Worm (Caenorhabditis elegans) whole organism, L2 larva: Measurements from ENCODE around the gene Y46G5A.7.

Source experiments
- F13H6.1 ChIP-seq: sonication (generic microtip); optimal IDR thresholded peaks from 2 replicates; lab custom pipeline; 2016; ENCODE audit warnings: missing genetic modification characterization, missing compliant biosample characterization
- ceh-82 ChIP-seq: fragments of 150-350 bp; optimal IDR thresholded peaks from 2 replicates; lab custom pipeline; 2014; ENCODE audit warnings: missing biosample characterization, missing genetic modification characterization
- elt-1 ChIP-seq: fragments of 150-350 bp; optimal IDR thresholded peaks from 2 replicates; lab custom pipeline; 2014; ENCODE audit warnings: missing biosample characterization, missing genetic modification characterization
- nhr-10 ChIP-seq: sonication (generic microtip); optimal IDR thresholded peaks from 2 replicates; lab custom pipeline; 2017; ENCODE audit warnings: missing biosample characterization, missing genetic modification characterization
- nhr-11 ChIP-seq: fragments of 150-350 bp; optimal IDR thresholded peaks from 2 replicates; lab custom pipeline; 2014; ENCODE audit warnings: missing biosample characterization, missing genetic modification characterization
- zag-1 ChIP-seq: fragments of 150-350 bp; optimal IDR thresholded peaks from 2 replicates; lab custom pipeline; 2014; ENCODE audit warnings: missing biosample characterization, missing genetic modification characterization

- no peak for TF ChIP-seq zag-1 (tag; lab: Kevin White, UChicago)
- no peak for TF ChIP-seq elt-1 (tag; lab: Kevin White, UChicago)
- no peak for TF ChIP-seq nhr-11 (tag; lab: Kevin White, UChicago)
- no peak for TF ChIP-seq F13H6.1 (tag; lab: Kevin White, UChicago)
- TF ChIP-seq ceh-82 (tag; lab: Kevin White, UChicago), result no peak
- TF ChIP-seq nhr-10 (tag; lab: Kevin White, UChicago), result no peak
These were observed 39.1 kb upstream of the Y46G5A.7 start for ce11 chrII:12795188-12795587.
